Worm (Caenorhabditis elegans): ENCODE results near the gene Y49F6B.2.

DNA sequence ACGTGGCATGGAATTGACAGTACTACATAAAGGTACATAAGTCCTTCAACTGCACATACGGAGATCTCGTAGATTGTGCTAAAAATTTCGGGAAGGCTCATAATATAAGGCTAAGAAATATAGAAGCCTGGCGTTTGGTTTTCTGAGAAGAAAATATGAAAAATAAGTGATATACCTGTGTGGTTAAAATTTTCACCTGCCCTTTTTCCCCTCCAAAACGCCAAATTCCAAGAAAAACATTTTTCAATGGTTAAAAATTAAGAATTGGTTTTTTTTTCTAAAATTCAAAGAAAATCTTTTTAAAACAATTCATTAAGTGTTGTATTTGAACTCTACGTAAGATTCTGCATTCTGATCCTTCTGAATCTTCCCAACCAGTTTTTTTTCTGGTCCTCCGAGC is 11.9 kb downstream of the Y49F6B.2 start, which contains the start of gene srz-5:
- TF ChIP-seq nhr-25 (tag; optimal IDR thresholded peaks at IDR 0.05) (no peak), nhr-11 (tag; optimal IDR thresholded peaks at IDR 0.05) (no peak)

All from whole organism, L3 larva.